Fruit fly (Drosophila melanogaster) whole organism, larva: ENCODE data around the gene Mrp4.

Experiments
- noc ChIP-seq: fragments of 200-800 bp; sonication (Bioruptor generic); optimal IDR thresholded peaks from 3 replicates; lab custom pipeline; 2019; ENCODE audit warnings: missing biosample characterization, mild to moderate bottlenecking, missing genetic modification characterization, moderate library complexity

Gene Mrp4

DNA sequence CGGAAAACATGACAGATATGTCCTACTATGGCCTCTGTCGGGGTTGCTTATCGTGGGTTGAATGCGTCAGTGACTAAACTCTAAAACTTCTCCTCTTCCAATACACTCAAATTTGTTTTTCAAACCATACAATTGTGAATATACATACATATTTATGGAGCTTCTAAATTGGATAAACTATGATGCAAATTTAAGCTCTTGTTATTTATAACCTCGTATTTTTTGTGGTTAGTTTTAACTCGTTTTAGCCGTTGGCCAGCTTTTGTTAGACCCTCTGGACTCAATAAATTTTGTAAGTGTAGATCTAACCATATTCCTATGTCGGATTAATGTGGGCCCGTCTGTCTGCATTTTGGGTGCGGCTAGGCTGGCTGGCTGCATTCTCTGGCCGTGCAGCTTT lies 48.3 kb downstream of the Mrp4 start:
- no peak for TF ChIP-seq noc

DNA sequence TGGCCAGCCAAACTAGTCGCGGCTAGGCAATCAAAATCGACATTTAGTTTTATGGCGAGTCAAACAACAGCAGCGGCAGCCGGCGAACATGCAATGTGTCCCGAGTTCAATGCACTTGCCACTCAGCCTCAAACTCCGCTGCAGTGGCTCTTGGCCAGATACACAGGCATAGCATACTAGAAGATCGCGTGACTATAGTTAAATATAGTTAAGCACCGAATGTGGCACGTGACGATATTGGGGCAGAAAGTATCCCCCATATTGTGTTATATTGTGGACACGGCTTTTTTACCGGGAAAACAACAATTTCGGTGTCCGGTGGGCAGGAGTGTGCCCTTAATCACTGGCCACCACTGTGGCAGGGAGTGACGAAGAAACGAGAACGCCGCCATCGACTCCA lies 48.8 kb downstream of the Mrp4 start:
- no peak for TF ChIP-seq noc

dm6 chr3R:11618879-11619278 lies 49.8 kb downstream of the Mrp4 start:
- no peak for TF ChIP-seq noc

- no peak for TF ChIP-seq noc
Observed at dm6 chr3R:11619709-11620409, 50.8 kb downstream of the Mrp4 start, which contains the start of the genes Jupiter and CG14710. Gene Jupiter, minus strand, starts transcription at chr3R:11619906. Gene CG14710, plus strand, starts transcription at chr3R:11620090.

dm6 chr3R:11623025-11623424 lies 54.0 kb downstream of the Mrp4 start, which contains the start of gene CG14711:
Gene CG14711, plus strand, starts transcription at chr3R:11623339.
- no peak for TF ChIP-seq noc
